Worm (Caenorhabditis elegans) whole organism, L2 larva: Measurements from ENCODE around the gene str-264.

Experiments
- F13H6.1 ChIP-seq: sonication (generic microtip); optimal IDR thresholded peaks from 2 replicates; lab custom pipeline; 2016; ENCODE audit warnings: missing genetic modification characterization, missing compliant biosample characterization
- aly-2 ChIP-seq: fragments of 150-350 bp; optimal IDR thresholded peaks from 2 replicates; lab custom pipeline; 2014; ENCODE audit warnings: missing biosample characterization, missing genetic modification characterization
- dmd-4 ChIP-seq: sonication (generic microtip); optimal IDR thresholded peaks from 2 replicates; lab custom pipeline; 2017; ENCODE audit warnings: missing biosample characterization, missing genetic modification characterization
- lin-11 ChIP-seq: fragments of 150-350 bp; sonication (generic microtip); optimal IDR thresholded peaks from 2 replicates; lab custom pipeline; 2014; ENCODE audit warnings: missing biosample characterization, missing genetic modification characterization, inconsistent platforms, mixed read lengths
- lsy-2 ChIP-seq, 2 experiments: fragments of 150-350 bp in 1 of 2; sonication (generic microtip) in 1 of 2; optimal IDR thresholded peaks; 2 replicates each; lab custom pipeline; 2014 to 2017; ENCODE audit warnings: missing biosample characterization in 2 of 2, missing genetic modification characterization in 2 of 2
- nhr-237 ChIP-seq: fragments of 150-350 bp; optimal IDR thresholded peaks from 2 replicates; lab custom pipeline; 2014; ENCODE audit warnings: missing biosample characterization, missing genetic modification characterization
- skn-1 ChIP-seq: sonication (generic microtip); optimal IDR thresholded peaks from 2 replicates; lab custom pipeline; 2017; ENCODE audit warnings: missing biosample characterization, missing genetic modification characterization
- snpc-4 ChIP-seq: fragments of 150-350 bp; optimal IDR thresholded peaks from 2 replicates; lab custom pipeline; 2014; ENCODE audit warnings: missing biosample characterization, missing genetic modification characterization
- unc-39 ChIP-seq: fragments of 150-350 bp; optimal IDR thresholded peaks from 2 replicates; lab custom pipeline; 2014; ENCODE audit warnings: missing biosample characterization, missing genetic modification characterization
- zag-1 ChIP-seq: fragments of 150-350 bp; optimal IDR thresholded peaks from 2 replicates; lab custom pipeline; 2014; ENCODE audit warnings: missing biosample characterization, missing genetic modification characterization

DNA sequence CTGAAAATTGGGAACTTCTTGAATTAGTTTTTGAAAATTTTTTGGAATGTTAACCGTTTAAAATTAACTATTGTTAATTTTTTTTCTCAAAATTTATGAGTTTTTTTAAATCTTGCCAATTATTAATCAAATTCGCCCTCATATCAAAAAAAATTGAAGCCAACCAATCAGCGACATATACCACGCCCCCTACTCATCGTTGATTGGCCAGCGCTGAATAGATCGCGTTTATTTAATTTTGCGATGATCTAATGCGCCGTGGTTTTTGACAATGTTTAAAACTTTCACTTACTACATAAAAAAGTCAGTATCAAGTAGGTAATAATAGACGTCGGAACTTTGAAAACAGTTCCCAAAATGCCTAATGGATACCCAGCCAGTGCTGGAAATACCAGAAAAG, 50.0 kb downstream of the str-264 start:
- no peak for TF ChIP-seq snpc-4 (tag; lab: Kevin White, UChicago)
- no peak for TF ChIP-seq dmd-4 (tag; lab: Kevin White, UChicago)
- TF ChIP-seq skn-1 (tag; lab: Kevin White, UChicago): no peak
- no peak for TF ChIP-seq aly-2 (tag; lab: Kevin White, UChicago)
- TF ChIP-seq F13H6.1 (tag; lab: Kevin White, UChicago): no peak
- TF ChIP-seq zag-1 (tag; lab: Kevin White, UChicago): no peak
- TF ChIP-seq lin-11 (tag; lab: Kevin White, UChicago): no peak
- no peak for TF ChIP-seq nhr-237 (tag; lab: Kevin White, UChicago)
- TF ChIP-seq lsy-2 (tag; optimal IDR thresholded peaks at IDR 0.05; lab: Kevin White, UChicago): no peak
- TF ChIP-seq unc-39 (tag; lab: Kevin White, UChicago): no peak
